Worm (Caenorhabditis elegans): ENCODE results near the gene F13B12.6.

The F13B12.6 gene

ce11 chrIV:10396827-10397226, 20.9 kb downstream of the F13B12.6 start:
- no peak for TF ChIP-seq ztf-4 (tag; optimal IDR thresholded peaks at IDR 0.05)
- TF ChIP-seq Y55F3AM.14 (GFP tag; optimal IDR thresholded peaks at IDR 0.05), result no peak
- TF ChIP-seq C34F6.9 (tag; optimal IDR thresholded peaks at IDR 0.05), result peak; percentile 3

- TF ChIP-seq lsy-2 (tag; optimal IDR thresholded peaks at IDR 0.05) (no peak), R02D3.7 (tag; optimal IDR thresholded peaks at IDR 0.05) (no peak), nhr-12 (tag; optimal IDR thresholded peaks at IDR 0.05) (no peak), nhr-237 (tag; optimal IDR thresholded peaks at IDR 0.05) (no peak), mbf-1 (tag; optimal IDR thresholded peaks at IDR 0.05) (no peak), ama-1 (optimal IDR thresholded peaks at IDR 0.05) (no peak), elt-1 (tag; optimal IDR thresholded peaks at IDR 0.05) (no peak), nhr-25 (tag; optimal IDR thresholded peaks at IDR 0.05) (no peak), ZK546.5 (tag; optimal IDR thresholded peaks at IDR 0.05) (no peak), dmd-4 (tag; optimal IDR thresholded peaks at IDR 0.05) (no peak), nhr-10 (tag; optimal IDR thresholded peaks at IDR 0.05) (no peak), blmp-1 (tag; optimal IDR thresholded peaks at IDR 0.05; ENCODE audit: insufficient read depth) (no peak), ztf-11 (tag; optimal IDR thresholded peaks at IDR 0.05) (no peak), peb-1 (tag; optimal IDR thresholded peaks at IDR 0.05) (no peak)
These were observed 22.8 kb downstream of the F13B12.6 start, which contains the start of gene R10H10.4 for ce11 chrIV:10394858-10395257. R10H10.4 (minus strand) TSS chrIV:10394958.

ce11 chrIV:10391827-10392226, 25.9 kb downstream of the F13B12.6 start, which contains the start of gene spe-26:
spe-26 (minus strand) TSS chrIV:10391927.
- TF ChIP-seq alr-1 (tag; optimal IDR thresholded peaks at IDR 0.05), result no peak
- TF ChIP-seq blmp-1 (tag; optimal IDR thresholded peaks at IDR 0.05; ENCODE audit: insufficient read depth), result no peak
- TF ChIP-seq fos-1 (tag; optimal IDR thresholded peaks at IDR 0.05), result no peak
- TF ChIP-seq nhr-25 (tag; optimal IDR thresholded peaks at IDR 0.05), result no peak
- no peak for TF ChIP-seq ztf-1 (GFP tag; conservative IDR thresholded peaks at IDR 0.05)
- TF ChIP-seq ama-1 (optimal IDR thresholded peaks at IDR 0.05), result no peak
- TF ChIP-seq skn-1 (tag; optimal IDR thresholded peaks at IDR 0.05), result no peak
- no peak for TF ChIP-seq peb-1 (tag; optimal IDR thresholded peaks at IDR 0.05)
- no peak for TF ChIP-seq ceh-16 (tag; optimal IDR thresholded peaks at IDR 0.05)
- TF ChIP-seq nhr-11 (tag; optimal IDR thresholded peaks at IDR 0.05), result no peak
- no peak for TF ChIP-seq lsy-2 (tag; optimal IDR thresholded peaks at IDR 0.05)
- no peak for TF ChIP-seq nhr-12 (tag; optimal IDR thresholded peaks at IDR 0.05)

- TF ChIP-seq crh-2 (tag; optimal IDR thresholded peaks at IDR 0.05) (no peak), nhr-23 (tag; optimal IDR thresholded peaks at IDR 0.05) (no peak), fos-1 (tag; optimal IDR thresholded peaks at IDR 0.05) (peak; percentile 89), dmd-4 (tag; optimal IDR thresholded peaks at IDR 0.05) (no peak), unc-62 (GFP tag; optimal IDR thresholded peaks at IDR 0.05) (no peak), lsy-2 (tag; optimal IDR thresholded peaks at IDR 0.05) (no peak), lin-39 (tag; optimal IDR thresholded peaks at IDR 0.05) (no peak)
These were observed 29.4 kb downstream of the F13B12.6 start, which contains the start of gene R10H10.3 for ce11 chrIV:10388263-10388662. R10H10.3 (plus strand) TSS chrIV:10388505.

- TF ChIP-seq sem-4 (tag; optimal IDR thresholded peaks at IDR 0.05) (no peak), dmd-4 (tag; optimal IDR thresholded peaks at IDR 0.05) (no peak), Y55F3AM.14 (GFP tag; optimal IDR thresholded peaks at IDR 0.05) (no peak), nhr-237 (tag; optimal IDR thresholded peaks at IDR 0.05) (no peak), nhr-11 (tag; optimal IDR thresholded peaks at IDR 0.05) (no peak), nhr-129 (tag; optimal IDR thresholded peaks at IDR 0.05) (no peak), ZK546.5 (tag; optimal IDR thresholded peaks at IDR 0.05) (no peak), unc-39 (tag; optimal IDR thresholded peaks at IDR 0.05) (no peak), F13H6.1 (tag; optimal IDR thresholded peaks at IDR 0.05) (no peak), ceh-82 (tag; optimal IDR thresholded peaks at IDR 0.05) (no peak), ztf-11 (tag; optimal IDR thresholded peaks at IDR 0.05) (no peak), nhr-6 (tag; optimal IDR thresholded peaks at IDR 0.05) (no peak)
These were observed 30.6 kb downstream of the F13B12.6 start, which contains the start of gene nfu-1 for ce11 chrIV:10387113-10387512. nfu-1 (plus strand) TSS chrIV:10387413.

- TF ChIP-seq egl-27 (tag; optimal IDR thresholded peaks at IDR 0.05) (no peak), skn-1 (tag; optimal IDR thresholded peaks at IDR 0.05) (no peak), blmp-1 (tag; optimal IDR thresholded peaks at IDR 0.05; ENCODE audit: insufficient read depth) (no peak), nhr-23 (tag; optimal IDR thresholded peaks at IDR 0.05) (no peak), nhr-11 (tag; optimal IDR thresholded peaks at IDR 0.05) (no peak), mbf-1 (tag; optimal IDR thresholded peaks at IDR 0.05) (no peak), dmd-4 (tag; optimal IDR thresholded peaks at IDR 0.05) (no peak), nhr-77 (tag; optimal IDR thresholded peaks at IDR 0.05) (no peak), nhr-6 (tag; optimal IDR thresholded peaks at IDR 0.05) (no peak), alr-1 (tag; optimal IDR thresholded peaks at IDR 0.05) (no peak), elt-3 (tag; optimal IDR thresholded peaks at IDR 0.05) (no peak), unc-62 (GFP tag; optimal IDR thresholded peaks at IDR 0.05) (no peak), lin-11 (tag; optimal IDR thresholded peaks at IDR 0.05) (no peak), nhr-12 (tag; optimal IDR thresholded peaks at IDR 0.05) (no peak)
These were observed 34.8 kb downstream of the F13B12.6 start for ce11 chrIV:10382894-10383293.

Data from whole organism, L2 larva.